Worm (Caenorhabditis elegans): Measurements from ENCODE around the gene Y105C5A.26.

Gene Y105C5A.26

DNA sequence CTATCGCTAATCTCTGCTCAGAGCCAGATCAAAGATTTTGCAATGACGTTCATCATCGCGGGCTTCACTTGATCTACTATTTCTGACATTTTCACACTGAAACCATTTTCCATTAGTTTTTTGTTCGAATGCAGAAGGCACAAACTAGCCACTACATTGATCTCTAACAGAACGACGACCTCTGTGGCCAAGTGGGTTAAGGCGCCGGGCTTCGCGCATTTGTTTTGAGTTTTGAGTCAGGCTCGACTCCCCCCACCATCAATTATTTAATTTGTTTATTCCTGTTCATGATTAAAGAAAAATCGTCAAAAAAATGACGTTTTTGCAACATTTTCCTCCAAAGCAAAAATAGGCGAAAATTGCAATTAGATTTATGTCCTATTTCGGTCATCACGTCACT, 11.9 kb upstream of the Y105C5A.26 start:
- TF ChIP-seq nhr-43 (tag; optimal IDR thresholded peaks at IDR 0.05; ENCODE audit: poor library complexity, severe bottlenecking) = peak; percentile 36
- no peak for TF ChIP-seq mml-1 (tag; optimal IDR thresholded peaks at IDR 0.05)
- no peak for TF ChIP-seq nhr-237 (tag; optimal IDR thresholded peaks at IDR 0.05)
- TF ChIP-seq hmg-11 (tag; optimal IDR thresholded peaks at IDR 0.05) = peak; percentile 53
- no peak for TF ChIP-seq zag-1 (tag; optimal IDR thresholded peaks at IDR 0.05)
- no peak for TF ChIP-seq jun-1 (tag; optimal IDR thresholded peaks at IDR 0.05)
- TF ChIP-seq skn-1 (tag; optimal IDR thresholded peaks at IDR 0.05) = no peak
- TF ChIP-seq eor-1 (tag; optimal IDR thresholded peaks at IDR 0.05) = no peak
- TF ChIP-seq snpc-4 (tag; optimal IDR thresholded peaks at IDR 0.05) = peak; percentile 36
- no peak for TF ChIP-seq tbx-2 (tag; optimal IDR thresholded peaks at IDR 0.05)
- TF ChIP-seq fos-1 (tag; optimal IDR thresholded peaks at IDR 0.05) = no peak
- TF ChIP-seq nfya-1 (tag; optimal IDR thresholded peaks at IDR 0.05; ENCODE audit: insufficient read depth) = peak; percentile 29
- no peak for TF ChIP-seq unc-62 (GFP tag; optimal IDR thresholded peaks at IDR 0.05)
- no peak for TF ChIP-seq pqm-1 (tag; optimal IDR thresholded peaks at IDR 0.05)
- TF ChIP-seq daf-12 (tag; optimal IDR thresholded peaks at IDR 0.05) = no peak
- TF ChIP-seq elt-2 (tag; optimal IDR thresholded peaks at IDR 0.05) = no peak
- no peak for TF ChIP-seq nhr-25 (tag; optimal IDR thresholded peaks at IDR 0.05)
- no peak for TF ChIP-seq sea-2 (GFP tag; optimal IDR thresholded peaks at IDR 0.05)

DNA sequence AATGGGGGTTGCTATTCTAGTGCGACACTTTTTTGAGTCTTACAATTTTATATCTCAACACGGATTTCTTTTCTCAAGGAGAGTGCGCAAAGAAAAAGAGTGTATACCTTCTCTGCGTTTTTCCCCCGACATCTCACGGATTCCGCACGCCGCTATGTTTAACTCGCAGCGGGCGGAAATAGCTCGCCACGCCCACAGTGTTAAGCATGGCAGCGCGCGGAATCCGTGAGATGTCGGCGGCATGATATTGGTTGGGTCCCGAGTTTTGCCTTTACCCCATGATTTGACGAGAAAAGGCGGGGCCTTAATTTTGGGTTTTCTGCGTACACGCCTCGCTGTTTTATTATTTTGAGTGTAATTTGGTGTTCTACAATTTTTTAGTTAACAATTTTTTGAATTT, 10.5 kb upstream of the Y105C5A.26 start:
- TF ChIP-seq nhr-12 (tag; optimal IDR thresholded peaks at IDR 0.05) (no peak), fos-1 (tag; optimal IDR thresholded peaks at IDR 0.05) (no peak), ceh-16 (tag; optimal IDR thresholded peaks at IDR 0.05) (no peak), fkh-2 (tag; optimal IDR thresholded peaks at IDR 0.05) (no peak), elt-2 (tag; optimal IDR thresholded peaks at IDR 0.05) (no peak), tbx-2 (tag; optimal IDR thresholded peaks at IDR 0.05) (no peak), pha-4 (tag; optimal IDR thresholded peaks at IDR 0.05) (no peak), nhr-76 (tag; optimal IDR thresholded peaks at IDR 0.05) (no peak), nhr-67 (tag; optimal IDR thresholded peaks at IDR 0.05) (no peak), ceh-9 (tag; optimal IDR thresholded peaks at IDR 0.05) (no peak), ztf-11 (tag; optimal IDR thresholded peaks at IDR 0.05) (no peak), snpc-4 (tag; optimal IDR thresholded peaks at IDR 0.05) (no peak)

DNA sequence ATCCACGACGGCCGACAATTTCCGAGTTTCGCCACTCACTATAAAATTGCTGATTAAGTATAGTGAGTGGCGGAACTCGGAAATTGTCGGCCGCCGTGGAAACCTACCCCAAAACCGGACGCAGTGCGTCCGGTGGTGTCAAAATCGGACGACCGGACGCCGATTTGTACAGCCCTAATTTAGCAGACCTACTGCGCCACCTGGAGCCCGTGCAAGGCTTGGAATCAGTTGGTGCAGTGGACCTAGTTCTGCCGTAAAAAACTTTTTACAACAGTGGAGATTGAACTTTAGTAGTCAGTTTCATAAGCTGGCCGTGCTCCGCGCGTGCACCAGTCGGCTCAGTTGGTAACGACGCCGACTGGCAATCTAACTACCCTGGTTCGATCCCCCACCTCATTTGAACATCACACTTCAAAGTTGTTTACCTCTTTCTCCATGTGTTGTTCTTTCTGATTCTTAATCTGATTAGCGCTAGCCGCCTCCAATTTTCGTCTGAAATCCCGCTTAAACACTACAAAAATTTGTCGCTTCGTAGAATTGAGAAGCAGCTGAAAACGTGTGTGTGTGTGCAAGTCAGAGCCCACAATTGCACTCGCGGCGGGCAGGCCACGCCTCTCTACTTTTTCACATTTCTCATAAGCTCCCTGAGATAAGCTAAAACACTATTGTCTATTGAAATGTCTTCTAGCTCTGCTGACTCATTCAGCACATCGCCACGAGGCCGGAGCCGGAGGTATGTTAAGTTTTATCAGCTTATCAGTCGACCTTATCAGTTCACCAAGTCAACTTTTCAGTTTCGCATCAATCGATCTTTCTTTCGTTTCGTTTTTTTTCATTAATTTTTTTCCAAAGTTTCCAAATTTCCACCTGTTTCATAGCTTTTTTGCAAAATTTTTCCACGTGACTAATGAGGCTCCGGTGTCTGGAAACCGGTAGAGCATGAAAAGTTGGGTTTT, 7.5 kb upstream of the Y105C5A.26 start, which contains the start of gene Y105C5A.15:
Y105C5A.15 (plus strand) TSS at position 678 of the 956 bp plus-strand sequence.
- no peak for TF ChIP-seq nhr-28 (tag; optimal IDR thresholded peaks at IDR 0.05)
- TF ChIP-seq nhr-76 (tag; optimal IDR thresholded peaks at IDR 0.05) = no peak
- no peak for TF ChIP-seq jun-1 (tag; optimal IDR thresholded peaks at IDR 0.05)
- TF ChIP-seq lsy-12 (tag; optimal IDR thresholded peaks at IDR 0.05) = no peak
- no peak for TF ChIP-seq fos-1 (tag; optimal IDR thresholded peaks at IDR 0.05)
- TF ChIP-seq tbx-2 (tag; optimal IDR thresholded peaks at IDR 0.05) = no peak
- no peak for TF ChIP-seq ztf-11 (tag; optimal IDR thresholded peaks at IDR 0.05)
- no peak for TF ChIP-seq nhr-11 (tag; optimal IDR thresholded peaks at IDR 0.05)
- peak; percentile 30 for TF ChIP-seq pqm-1 (tag; optimal IDR thresholded peaks at IDR 0.05)
- no peak for TF ChIP-seq egl-27 (tag; optimal IDR thresholded peaks at IDR 0.05)
- TF ChIP-seq nhr-12 (tag; optimal IDR thresholded peaks at IDR 0.05) = no peak
- no peak for TF ChIP-seq zag-1 (tag; optimal IDR thresholded peaks at IDR 0.05)
- TF ChIP-seq nhr-23 (tag; optimal IDR thresholded peaks at IDR 0.05) = no peak
- TF ChIP-seq aly-2 (tag; optimal IDR thresholded peaks at IDR 0.05) = no peak
- TF ChIP-seq elt-2 (tag; optimal IDR thresholded peaks at IDR 0.05) = peak; percentile 77
- no peak for TF ChIP-seq ama-1 (optimal IDR thresholded peaks at IDR 0.05)
- no peak for TF ChIP-seq ztf-4 (tag; optimal IDR thresholded peaks at IDR 0.05)
- no peak for TF ChIP-seq R02D3.7 (tag; optimal IDR thresholded peaks at IDR 0.05)

DNA sequence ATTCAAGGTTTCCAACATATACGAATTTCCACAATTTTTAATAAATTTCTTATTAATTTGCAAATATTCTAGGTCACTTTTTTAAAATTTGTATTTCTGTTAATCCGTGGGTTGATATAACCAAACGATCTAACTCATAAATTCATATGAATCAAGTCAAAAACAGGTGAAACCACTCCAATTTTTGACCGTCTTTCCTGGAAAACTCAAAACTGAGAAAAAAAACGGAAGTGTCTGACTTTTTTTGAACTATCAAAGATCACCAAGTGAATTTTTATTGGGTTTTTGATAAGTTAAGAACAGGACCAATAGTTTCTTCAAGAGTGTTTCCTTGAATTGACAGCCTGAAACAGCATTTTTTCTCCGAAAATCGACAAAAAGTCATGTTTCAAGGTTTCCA, 6.5 kb upstream of the Y105C5A.26 start:
- no peak for TF ChIP-seq lin-15B (tag; optimal IDR thresholded peaks at IDR 0.05)
- no peak for TF ChIP-seq fos-1 (tag; optimal IDR thresholded peaks at IDR 0.05)
- TF ChIP-seq fkh-2 (tag; optimal IDR thresholded peaks at IDR 0.05) = no peak
- no peak for TF ChIP-seq eor-1 (tag; optimal IDR thresholded peaks at IDR 0.05)
- TF ChIP-seq jun-1 (tag; optimal IDR thresholded peaks at IDR 0.05) = no peak
- no peak for TF ChIP-seq elt-3 (tag; optimal IDR thresholded peaks at IDR 0.05)
- TF ChIP-seq ceh-9 (tag; optimal IDR thresholded peaks at IDR 0.05) = no peak
- no peak for TF ChIP-seq nhr-67 (tag; optimal IDR thresholded peaks at IDR 0.05)
- no peak for TF ChIP-seq nfya-1 (tag; optimal IDR thresholded peaks at IDR 0.05; ENCODE audit: insufficient read depth)
